Worm (Caenorhabditis elegans) whole organism, L3 larva: ENCODE measurements around the gene F43B10.1.

Source experiments
- ZK546.5 ChIP-seq: sonication (generic microtip); optimal IDR thresholded peaks from 2 replicates; lab custom pipeline; 2017; ENCODE audit warnings: missing biosample characterization, missing genetic modification characterization
- nhr-12 ChIP-seq: fragments of 150-350 bp; optimal IDR thresholded peaks from 2 replicates; lab custom pipeline; 2014; ENCODE audit warnings: missing biosample characterization, missing genetic modification characterization
- nhr-23 ChIP-seq: fragments of 150-350 bp; optimal IDR thresholded peaks from 2 replicates; lab custom pipeline; 2014; ENCODE audit warnings: missing biosample characterization, missing genetic modification reagents, missing genetic modification characterization
- nhr-76 ChIP-seq: fragments of 150-350 bp; sonication (generic microtip); optimal IDR thresholded peaks from 5 replicates; lab custom pipeline; 2014; ENCODE audit warnings: missing biosample characterization, missing genetic modification characterization
- unc-39 ChIP-seq: sonication (generic microtip); optimal IDR thresholded peaks from 4 replicates; lab custom pipeline; 2017; ENCODE audit warnings: missing biosample characterization, missing genetic modification characterization
- unc-62 ChIP-seq: fragments of 150-350 bp; sonication (generic microtip); optimal IDR thresholded peaks from 4 replicates; lab custom pipeline; 2014; ENCODE audit warnings: missing biosample characterization, missing genetic modification reagents, missing genetic modification characterization

DNA sequence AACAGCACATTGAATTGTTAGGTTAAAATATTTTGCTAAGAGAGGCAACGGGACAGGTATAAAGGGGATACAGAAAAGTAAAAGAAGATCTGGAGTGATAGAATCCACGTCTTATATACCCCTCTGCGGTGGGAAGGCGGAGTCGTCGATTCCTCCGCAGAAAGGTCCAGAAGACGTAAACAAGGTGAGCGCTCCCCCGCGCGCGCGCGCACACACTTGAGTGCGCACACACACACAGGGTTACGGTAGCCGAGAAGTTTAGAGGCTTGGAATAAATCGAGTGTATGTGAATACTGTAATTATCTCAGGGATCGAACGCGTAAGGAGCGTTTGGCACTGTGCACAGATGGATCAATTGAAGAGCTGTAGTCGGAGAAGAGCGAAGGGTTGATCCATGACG is 24.8 kb upstream of the F43B10.1 start:
- TF ChIP-seq nhr-23 (tag; lab: Kevin White, UChicago) (no peak), nhr-76 (tag; lab: Kevin White, UChicago) (no peak), ZK546.5 (tag; lab: Kevin White, UChicago) (no peak), nhr-12 (tag; lab: Kevin White, UChicago) (no peak), unc-62 (no peak), unc-39 (tag; lab: Kevin White, UChicago) (no peak)
